Worm (Caenorhabditis elegans) whole organism, L4 larva: Measurements from ENCODE around the gene F44E2.3.
A peak's percentile ranks its signal among the peaks of the same experiment; 100 is the strongest.

Experiments used
- pqm-1 ChIP-seq: sonication (generic microtip); optimal IDR thresholded peaks from 2 replicates; lab custom pipeline; 2017; ENCODE audit warnings: missing biosample characterization, missing genetic modification characterization
- ztf-11 ChIP-seq: fragments of 150-350 bp; optimal IDR thresholded peaks from 2 replicates; lab custom pipeline; 2014; ENCODE audit warnings: missing biosample characterization, missing genetic modification characterization

ce11 chrIII:8797211-8797733, 31.8 kb downstream of the F44E2.3 start:
- TF ChIP-seq pqm-1 (tag; lab: Kevin White, UChicago) (peak; percentile 94), ztf-11 (tag; lab: Kevin White, UChicago) (no peak)
